Worm (Caenorhabditis elegans) whole organism, young adult: ENCODE results near the gene acr-16.

ENCODE experiments used
- B0035.1 ChIP-seq: sonication (generic microtip); optimal IDR thresholded peaks from 2 replicates; lab custom pipeline; 2016; ENCODE audit warnings: missing genetic modification characterization, mild to moderate bottlenecking, missing compliant biosample characterization, missing genotype, missing genetic modification reagents
- B0336.3 ChIP-seq: fragments of 200-800 bp; sonication (Bioruptor generic); IDR thresholded peaks from 2 replicates; pipeline ENCODE4 v1.3.6; 2022; ENCODE audit warnings: missing genetic modification characterization, missing compliant biosample characterization
- F23B12.7 ChIP-seq: sonication (generic microtip); optimal IDR thresholded peaks from 2 replicates; lab custom pipeline; 2017; ENCODE audit warnings: missing genetic modification characterization, mild to moderate bottlenecking, missing compliant biosample characterization, antibody characterized with exemption, moderate library complexity; ENCODE audit not compliant: insufficient read depth
- F37B4.10 ChIP-seq: fragments of 200-800 bp; sonication (Bioruptor generic); IDR thresholded peaks from 2 replicates; pipeline ENCODE4 v1.3.6; 2022; ENCODE audit warnings: missing genetic modification characterization, missing compliant biosample characterization
- F57C9.4 ChIP-seq: sonication (generic microtip); optimal IDR thresholded peaks from 2 replicates; lab custom pipeline; 2017; ENCODE audit warnings: mild to moderate bottlenecking, missing genetic modification characterization, missing compliant biosample characterization
- K12H6.12 ChIP-seq: fragments of 200-800 bp; sonication (Bioruptor generic); optimal IDR thresholded peaks from 2 replicates; lab custom pipeline; 2018; ENCODE audit warnings: mild to moderate bottlenecking, missing genetic modification characterization, missing compliant biosample characterization
- Y53F4B.3 ChIP-seq: fragments of 200-800 bp; sonication (Bioruptor generic); IDR thresholded peaks from 2 replicates; pipeline ENCODE4 v1.3.6; 2022; ENCODE audit warnings: missing genetic modification reagents, missing genetic modification characterization, missing compliant biosample characterization
- Y56A3A.18 ChIP-seq: fragments of 200-800 bp; sonication (Bioruptor generic); IDR thresholded peaks from 2 replicates; pipeline ENCODE4 v1.3.6; 2022; ENCODE audit warnings: missing genetic modification reagents, missing genetic modification characterization, missing compliant biosample characterization
- ama-1 ChIP-seq, 3 experiments: fragments of 150-350 bp in 1 of 3; sonication (generic microtip) in 2 of 3; optimal IDR thresholded peaks; 2 replicates each; lab custom pipeline; 2014 to 2018; ENCODE audit warnings: missing biosample characterization in 2 of 3, missing genetic modification characterization in 2 of 3, missing genetic modification reagents in 2 of 3
- ceh-27 ChIP-seq: fragments of 200-800 bp; sonication (Bioruptor generic); optimal IDR thresholded peaks from 2 replicates; lab custom pipeline; 2018; ENCODE audit warnings: mild to moderate bottlenecking, missing genetic modification characterization, moderate library complexity, missing compliant biosample characterization
- ceh-40 ChIP-seq: fragments of 200-800 bp; sonication (Bioruptor generic); IDR thresholded peaks from 2 replicates; pipeline ENCODE4 v1.3.6; 2022; ENCODE audit warnings: missing genetic modification characterization, missing compliant biosample characterization
- chd-7 ChIP-seq: sonication (generic microtip); optimal IDR thresholded peaks from 2 replicates; lab custom pipeline; 2016; ENCODE audit warnings: mild to moderate bottlenecking, missing genetic modification characterization, moderate library complexity, missing compliant biosample characterization
- dox-1 ChIP-seq: fragments of 200-800 bp; sonication (Bioruptor generic); IDR thresholded peaks from 2 replicates; pipeline ENCODE4 v1.3.6; 2022; ENCODE audit warnings: missing genetic modification reagents, missing genetic modification characterization, missing compliant biosample characterization
- dpff-1 ChIP-seq: sonication (generic microtip); optimal IDR thresholded peaks from 2 replicates; lab custom pipeline; 2017; ENCODE audit warnings: mild to moderate bottlenecking, missing genetic modification characterization, missing compliant biosample characterization
- efl-1 ChIP-seq: fragments of 150-350 bp; optimal IDR thresholded peaks from 2 replicates; lab custom pipeline; 2014; ENCODE audit warnings: missing biosample characterization, missing genetic modification reagents, missing genetic modification characterization
- egl-44 ChIP-seq: fragments of 200-800 bp; sonication (Bioruptor generic); IDR thresholded peaks from 2 replicates; pipeline ENCODE4 v1.3.6; 2022; ENCODE audit warnings: missing genetic modification reagents, missing genetic modification characterization, missing compliant biosample characterization
- hlh-12 ChIP-seq: sonication (generic microtip); optimal IDR thresholded peaks from 2 replicates; lab custom pipeline; 2016; ENCODE audit warnings: missing genetic modification characterization, missing compliant biosample characterization
- hmg-1.2 ChIP-seq: fragments of 200-800 bp; sonication (Bioruptor generic); IDR thresholded peaks from 2 replicates; pipeline ENCODE4 v1.3.6; 2022; ENCODE audit warnings: missing genetic modification reagents, missing genetic modification characterization, missing compliant biosample characterization
- hrde-1 ChIP-seq: sonication (generic microtip); optimal IDR thresholded peaks from 2 replicates; lab custom pipeline; 2016; ENCODE audit warnings: missing genetic modification characterization, mild to moderate bottlenecking, missing compliant biosample characterization, moderate library complexity, missing genotype, missing genetic modification reagents, borderline replicate concordance
- lin-26 ChIP-seq: fragments of 200-800 bp; sonication (Bioruptor generic); IDR thresholded peaks from 2 replicates; pipeline ENCODE4 v1.3.6; 2022; ENCODE audit warnings: missing genetic modification reagents, missing genetic modification characterization, missing compliant biosample characterization
- lsl-1 ChIP-seq: fragments of 200-800 bp; sonication (Bioruptor generic); optimal IDR thresholded peaks from 2 replicates; lab custom pipeline; 2018; ENCODE audit warnings: mild to moderate bottlenecking, missing genetic modification characterization, moderate library complexity, missing compliant biosample characterization
- madf-6 ChIP-seq: fragments of 200-800 bp; sonication (Bioruptor generic); IDR thresholded peaks from 2 replicates; pipeline ENCODE4 v1.3.6; 2022; ENCODE audit warnings: missing genetic modification reagents, missing genetic modification characterization, missing compliant biosample characterization
- madf-8 ChIP-seq: fragments of 200-800 bp; sonication (Bioruptor generic); conservative IDR thresholded peaks from 2 replicates; pipeline ENCODE4 v1.3.6; 2022; ENCODE audit warnings: missing genetic modification reagents, missing genetic modification characterization, missing compliant biosample characterization
- sea-2 ChIP-seq: fragments of 200-800 bp; sonication (Bioruptor generic); IDR thresholded peaks from 2 replicates; pipeline ENCODE4 v1.3.6; 2022; ENCODE audit warnings: missing genetic modification characterization, missing compliant biosample characterization
- snpc-3.4 ChIP-seq: sonication (generic microtip); optimal IDR thresholded peaks from 2 replicates; lab custom pipeline; 2017; ENCODE audit warnings: missing genetic modification characterization, mild to moderate bottlenecking, missing compliant biosample characterization, antibody characterized with exemption, moderate library complexity, missing genotype, missing genetic modification reagents
- snpc-4 ChIP-seq, 5 experiments: fragments of 150-350 bp in 1 of 5; sonication (generic microtip) in 4 of 5; optimal IDR thresholded peaks; 2 replicates each; lab custom pipeline; 2014 to 2018; ENCODE audit warnings: missing genetic modification characterization in 5 of 5, missing biosample characterization in 3 of 5, antibody characterized with exemption in 2 of 5, mild to moderate bottlenecking in 2 of 5, missing compliant biosample characterization in 2 of 5, missing genotype in 2 of 5, moderate library complexity in 2 of 5, missing genetic modification reagents in 1 of 5
- unc-130 ChIP-seq: sonication (generic microtip); optimal IDR thresholded peaks from 2 replicates; lab custom pipeline; 2016; ENCODE audit warnings: missing genetic modification reagents, missing genetic modification characterization, missing compliant biosample characterization
- xnd-1 ChIP-seq: sonication (generic microtip); optimal IDR thresholded peaks from 2 replicates; lab custom pipeline; 2016; ENCODE audit warnings: missing genotype, missing genetic modification reagents, missing genetic modification characterization, missing compliant biosample characterization
- zfh-2 ChIP-seq: fragments of 200-800 bp; sonication (Bioruptor generic); conservative IDR thresholded peaks from 2 replicates; pipeline ENCODE4 v1.3.6; 2022; ENCODE audit warnings: missing genetic modification reagents, missing genetic modification characterization, missing compliant biosample characterization
- ztf-25 ChIP-seq: fragments of 200-800 bp; sonication (Bioruptor generic); IDR thresholded peaks from 2 replicates; pipeline ENCODE4 v1.3.6; 2022; ENCODE audit warnings: missing genetic modification reagents, missing genetic modification characterization, missing compliant biosample characterization
- ztf-26 ChIP-seq: sonication (generic microtip); optimal IDR thresholded peaks from 2 replicates; lab custom pipeline; 2017; ENCODE audit warnings: missing genetic modification characterization, missing compliant biosample characterization

acr-16 gene

ce11 chrV:8560916-8561315 lies at the start of gene acr-16:
acr-16 (plus strand) TSS chrV:8561216.
- no peak for TF ChIP-seq B0336.3 (GFP tag; lab: Robert Waterston, UW)
- TF ChIP-seq Y53F4B.3 (GFP tag; lab: Robert Waterston, UW): no peak

ce11 chrV:8513361-8513760 lies 47.7 kb upstream of the acr-16 start, which contains the start of gene F45F2.9:
F45F2.9 (minus strand) TSS chrV:8513461.
- TF ChIP-seq hrde-1 (tag; lab: Kevin White, UChicago) (peak; percentile 15), egl-44 (no peak)

ce11 chrV:8516426-8516825 lies 44.6 kb upstream of the acr-16 start:
- TF ChIP-seq unc-130 (GFP tag; lab: Kevin White, UChicago): no peak
- TF ChIP-seq sea-2 (GFP tag; lab: Robert Waterston, UW): no peak
- no peak for TF ChIP-seq zfh-2
- TF ChIP-seq chd-7 (tag; lab: Kevin White, UChicago): no peak
- TF ChIP-seq ztf-25: no peak
- TF ChIP-seq ama-1 (optimal IDR thresholded peaks at IDR 0.05; lab: Kevin White, UChicago): no peak
- no peak for TF ChIP-seq ama-1 (GFP tag; optimal IDR thresholded peaks at IDR 0.05; lab: Kevin White, UChicago)
- TF ChIP-seq madf-8 (GFP tag; lab: Robert Waterston, UW): no peak
- no peak for TF ChIP-seq F57C9.4 (tag; lab: Kevin White, UChicago)

- TF ChIP-seq efl-1 (GFP tag; lab: Kevin White, UChicago): peak; percentile 49
- TF ChIP-seq hlh-12: no peak
- no peak for TF ChIP-seq F37B4.10 (GFP tag; lab: Robert Waterston, UW)
- no peak for TF ChIP-seq ceh-40 (GFP tag; lab: Robert Waterston, UW)
- peak; percentile 65 for TF ChIP-seq madf-6 (GFP tag; lab: Robert Waterston, UW)
- TF ChIP-seq Y56A3A.18 (GFP tag; lab: Robert Waterston, UW): no peak
- no peak for TF ChIP-seq ztf-26 (tag; lab: Kevin White, UChicago)
- TF ChIP-seq madf-8 (GFP tag; lab: Robert Waterston, UW): 0 out of 2 replicates have a peak, but pooled peaks have one; percentile 15
- TF ChIP-seq lsl-1: peak; percentile 5
Measured at ce11 chrV:8517711-8518110, 43.3 kb upstream of the acr-16 start.

- TF ChIP-seq snpc-3.4 (tag; lab: Kevin White, UChicago): peak; percentile 14
- no peak for TF ChIP-seq B0035.1 (tag; lab: Kevin White, UChicago)
- peak; percentile 7 for TF ChIP-seq K12H6.12 (tag; lab: Kevin White, UChicago)
- peak; percentile 40 for TF ChIP-seq ceh-27 (GFP tag; lab: Kevin White, UChicago)
- no peak for TF ChIP-seq F23B12.7 (tag; lab: Kevin White, UChicago)
- TF ChIP-seq lsl-1: peak; percentile 14
- peak; percentile 36; the same call in 1 of the 2 replicates for TF ChIP-seq dox-1 (GFP tag; lab: Robert Waterston, UW)
- TF ChIP-seq hmg-1.2 (GFP tag; lab: Robert Waterston, UW): peak; percentile 35; the same call in 1 of the 2 replicates
- TF ChIP-seq lin-26 (GFP tag; lab: Robert Waterston, UW): no peak
- TF ChIP-seq xnd-1 (tag; lab: Kevin White, UChicago): peak; percentile 18
- TF ChIP-seq dpff-1 (tag; lab: Kevin White, UChicago): peak; percentile 33
- peak; percentile 21 for TF ChIP-seq snpc-4 (GFP tag; optimal IDR thresholded peaks at IDR 0.05; lab: Kevin White, UChicago)
- TF ChIP-seq snpc-4 (tag; optimal IDR thresholded peaks at IDR 0.05; lab: Kevin White, UChicago): peak in 1 of 4 experiments; percentile 12
- TF ChIP-seq, all 124 proteins: peak for 9
Measured at ce11 chrV:8518283-8518682, 42.7 kb upstream of the acr-16 start.
